Worm (Caenorhabditis elegans): ENCODE data around the gene brf-1.

DNA sequence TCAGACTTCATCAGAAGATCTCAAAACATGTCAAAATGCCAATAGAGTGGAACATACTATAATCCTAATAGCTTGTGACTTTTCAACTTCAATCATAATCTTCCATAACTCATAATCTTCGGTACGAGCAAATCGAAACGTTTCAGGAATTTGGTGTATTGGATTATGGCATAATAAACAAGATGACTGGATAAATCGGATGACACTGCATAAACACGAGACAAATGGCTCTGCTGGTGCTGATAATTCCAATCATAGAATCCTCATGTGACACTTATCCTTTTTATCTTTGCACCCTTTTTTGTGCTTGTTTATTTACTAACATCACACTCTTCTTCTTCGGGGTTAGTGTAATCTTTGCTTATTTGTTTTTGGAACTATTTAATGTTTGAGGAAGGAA lies 22.6 kb upstream of the brf-1 start:
- no peak for TF ChIP-seq ref-1 (GFP tag; conservative IDR thresholded peaks at IDR 0.05)
- no peak for TF ChIP-seq tab-1 (GFP tag; IDR thresholded peaks at IDR 0.05)
- TF ChIP-seq ztf-29 (GFP tag; IDR thresholded peaks at IDR 0.05) = no peak
- TF ChIP-seq flt-1 (GFP tag; IDR thresholded peaks at IDR 0.05) = no peak
- TF ChIP-seq T22C8.4 (GFP tag; IDR thresholded peaks at IDR 0.05) = no peak

All from whole organism, midembryonic.